Fruit fly (Drosophila melanogaster) whole organism, prepupa: ENCODE data around the gene CG12056.
A peak's percentile ranks its signal among the peaks of the same experiment; 100 is the strongest.

Experiments used
- Blimp-1 ChIP-seq: fragments of 200-800 bp; sonication (Bioruptor generic); optimal IDR thresholded peaks from 3 replicates; lab custom pipeline; 2017; ENCODE audit warnings: missing biosample characterization, missing genetic modification characterization, mild to moderate bottlenecking, moderate library complexity, missing genetic modification reagents
- CG10631 ChIP-seq: fragments of 200-800 bp; sonication (Bioruptor generic); optimal IDR thresholded peaks from 2 replicates; lab custom pipeline; 2016; ENCODE audit warnings: missing biosample characterization, missing genetic modification characterization
- CG10669 ChIP-seq: fragments of 200-800 bp; sonication (Bioruptor generic); optimal IDR thresholded peaks from 3 replicates; lab custom pipeline; 2018; ENCODE audit warnings: missing biosample characterization, mild to moderate bottlenecking, missing genetic modification characterization, moderate library complexity
- CG11294 ChIP-seq: fragments of 200-800 bp; sonication (Bioruptor generic); IDR thresholded peaks from 2 replicates; pipeline ENCODE4 v1.3.6; 2022; ENCODE audit warnings: missing biosample characterization, missing genetic modification characterization
- CG11762 ChIP-seq: fragments of 200-800 bp; sonication (Bioruptor generic); optimal IDR thresholded peaks from 3 replicates; lab custom pipeline; 2016; ENCODE audit warnings: missing biosample characterization, missing genetic modification characterization; ENCODE audit not compliant: insufficient read depth
- CG11902 ChIP-seq: fragments of 200-800 bp; sonication (Bioruptor generic); optimal IDR thresholded peaks from 3 replicates; lab custom pipeline; 2016; ENCODE audit warnings: missing biosample characterization, missing genetic modification characterization
- CG15336 ChIP-seq: fragments of 200-800 bp; sonication (Bioruptor generic); IDR thresholded peaks from 2 replicates; pipeline ENCODE4 v1.3.6; 2022; ENCODE audit warnings: missing biosample characterization, missing genetic modification characterization
- CG3032 ChIP-seq: fragments of 200-800 bp; optimal IDR thresholded peaks from 2 replicates; lab custom pipeline; 2019; ENCODE audit warnings: missing biosample characterization, mild to moderate bottlenecking, missing genetic modification characterization, moderate library complexity
- CG31627 ChIP-seq: fragments of 200-800 bp; sonication (Bioruptor generic); optimal IDR thresholded peaks from 3 replicates; lab custom pipeline; 2016; ENCODE audit warnings: missing biosample characterization, missing genetic modification characterization
- CG34406 ChIP-seq: fragments of 200-800 bp; sonication (Bioruptor generic); optimal IDR thresholded peaks from 3 replicates; lab custom pipeline; 2016; ENCODE audit warnings: missing biosample characterization, missing genetic modification characterization
- CG3919 ChIP-seq: fragments of 200-800 bp; sonication (Bioruptor generic); optimal IDR thresholded peaks from 3 replicates; lab custom pipeline; 2016; ENCODE audit warnings: missing biosample characterization, missing genetic modification characterization
- CG4318 ChIP-seq: fragments of 200-800 bp; sonication (Bioruptor generic); optimal IDR thresholded peaks from 3 replicates; lab custom pipeline; 2017; ENCODE audit warnings: missing biosample characterization, mild to moderate bottlenecking, missing genetic modification characterization
- CG6163 ChIP-seq: fragments of 200-800 bp; sonication (Bioruptor generic); IDR thresholded peaks from 3 replicates; pipeline ENCODE4 v1.3.6; 2022; ENCODE audit warnings: missing biosample characterization, missing genetic modification characterization
- CG6276 ChIP-seq: fragments of 200-800 bp; sonication (Bioruptor generic); optimal IDR thresholded peaks from 2 replicates; lab custom pipeline; 2017; ENCODE audit warnings: missing biosample characterization, mild to moderate bottlenecking, missing genetic modification characterization
- CG6792 ChIP-seq: fragments of 200-800 bp; sonication (Bioruptor generic); optimal IDR thresholded peaks from 3 replicates; lab custom pipeline; 2016; ENCODE audit warnings: missing biosample characterization, missing genetic modification characterization
- CG6808 ChIP-seq: fragments of 200-800 bp; sonication (Bioruptor generic); optimal IDR thresholded peaks from 3 replicates; lab custom pipeline; 2017; ENCODE audit warnings: missing biosample characterization, missing genetic modification characterization, mild to moderate bottlenecking, moderate library complexity, missing genetic modification reagents
- CG6854 ChIP-seq: fragments of 200-800 bp; sonication (Bioruptor generic); optimal IDR thresholded peaks from 2 replicates; lab custom pipeline; 2017; ENCODE audit warnings: missing biosample characterization, mild to moderate bottlenecking, missing genetic modification characterization
- CG7368 ChIP-seq: fragments of 200-800 bp; sonication (Bioruptor generic); optimal IDR thresholded peaks from 3 replicates; lab custom pipeline; 2016; ENCODE audit warnings: missing biosample characterization, missing genetic modification characterization
- CG8119 ChIP-seq: fragments of 200-800 bp; sonication (Bioruptor generic); IDR thresholded peaks from 3 replicates; pipeline ENCODE4 v1.3.6; 2022; ENCODE audit warnings: missing biosample characterization, missing genetic modification characterization
- CG8319 ChIP-seq: fragments of 200-800 bp; sonication (Bioruptor generic); optimal IDR thresholded peaks from 3 replicates; lab custom pipeline; 2016; ENCODE audit warnings: missing biosample characterization, missing genetic modification characterization
- CG8632 ChIP-seq: fragments of 200-800 bp; sonication (Bioruptor generic); optimal IDR thresholded peaks from 3 replicates; lab custom pipeline; 2016; ENCODE audit warnings: missing biosample characterization, missing genetic modification characterization
- CG9139 ChIP-seq: fragments of 200-800 bp; sonication (Bioruptor generic); optimal IDR thresholded peaks from 3 replicates; lab custom pipeline; 2017; ENCODE audit warnings: missing biosample characterization, mild to moderate bottlenecking, missing genetic modification characterization
- Eip75B ChIP-seq: fragments of 200-800 bp; sonication (Bioruptor generic); optimal IDR thresholded peaks from 3 replicates; lab custom pipeline; 2016; ENCODE audit warnings: missing biosample characterization, missing genetic modification characterization
- Eip78C ChIP-seq: fragments of 200-800 bp; sonication (Bioruptor generic); peaks from one replicate; lab custom pipeline; 2016; ENCODE audit warnings: missing biosample characterization, missing genetic modification characterization
- Eip93F ChIP-seq: fragments of 200-800 bp; sonication (Bioruptor generic); optimal IDR thresholded peaks from 2 replicates; lab custom pipeline; 2016; ENCODE audit warnings: missing biosample characterization, mild to moderate bottlenecking, missing genetic modification characterization
- Ets21C ChIP-seq: fragments of 200-800 bp; sonication (Bioruptor generic); optimal IDR thresholded peaks from 3 replicates; lab custom pipeline; 2016; ENCODE audit warnings: missing biosample characterization, missing genetic modification characterization
- Ets96B ChIP-seq: fragments of 200-800 bp; optimal IDR thresholded peaks from 2 replicates; lab custom pipeline; 2019; ENCODE audit warnings: missing biosample characterization, mild to moderate bottlenecking, missing genetic modification characterization, moderate library complexity
- Gug ChIP-seq: fragments of 200-800 bp; sonication (Bioruptor generic); IDR thresholded peaks from 2 replicates; pipeline ENCODE4 v1.3.6; 2022; ENCODE audit warnings: missing biosample characterization, missing genetic modification characterization
- Hr38 ChIP-seq: sonication (Bioruptor generic); optimal IDR thresholded peaks from 2 replicates; lab custom pipeline; 2016; ENCODE audit warnings: missing biosample characterization, missing genetic modification characterization
- Hr39 ChIP-seq: fragments of 200-800 bp; sonication (Bioruptor generic); optimal IDR thresholded peaks from 2 replicates; lab custom pipeline; 2016; ENCODE audit warnings: missing biosample characterization, missing genetic modification characterization
- Hr4 ChIP-seq: fragments of 200-800 bp; sonication (Bioruptor generic); optimal IDR thresholded peaks from 3 replicates; lab custom pipeline; 2016; ENCODE audit warnings: missing biosample characterization, missing genetic modification characterization
- Lpt ChIP-seq: fragments of 200-800 bp; sonication (Bioruptor generic); optimal IDR thresholded peaks from 3 replicates; lab custom pipeline; 2016; ENCODE audit warnings: missing biosample characterization, missing genetic modification characterization
- Met ChIP-seq: fragments of 200-800 bp; sonication (Bioruptor generic); optimal IDR thresholded peaks from 3 replicates; lab custom pipeline; 2016; ENCODE audit warnings: missing biosample characterization, missing genetic modification characterization
- Smox ChIP-seq: fragments of 200-800 bp; sonication (Bioruptor generic); optimal IDR thresholded peaks from 3 replicates; lab custom pipeline; 2016; ENCODE audit warnings: missing biosample characterization, missing genetic modification characterization
- Sox14 ChIP-seq: fragments of 200-800 bp; sonication (Bioruptor generic); optimal IDR thresholded peaks from 3 replicates; lab custom pipeline; 2016; ENCODE audit warnings: missing biosample characterization, missing genetic modification characterization
- achi ChIP-seq: fragments of 200-800 bp; sonication (Bioruptor generic); optimal IDR thresholded peaks from 3 replicates; lab custom pipeline; 2016; ENCODE audit warnings: missing biosample characterization, missing genetic modification characterization
- acj6 ChIP-seq: fragments of 200-800 bp; sonication (Bioruptor generic); optimal IDR thresholded peaks from 3 replicates; lab custom pipeline; 2016; ENCODE audit warnings: missing biosample characterization, missing genetic modification characterization
- cyc ChIP-seq: fragments of 200-800 bp; sonication (Bioruptor generic); optimal IDR thresholded peaks from 3 replicates; lab custom pipeline; 2016; ENCODE audit warnings: missing biosample characterization, missing genetic modification characterization
- dac ChIP-seq: fragments of 200-800 bp; sonication (Bioruptor generic); optimal IDR thresholded peaks from 2 replicates; lab custom pipeline; 2017; ENCODE audit warnings: missing biosample characterization, mild to moderate bottlenecking, missing genetic modification characterization
- dsx ChIP-seq: fragments of 200-800 bp; optimal IDR thresholded peaks from 3 replicates; lab custom pipeline; 2019; ENCODE audit warnings: missing biosample characterization, mild to moderate bottlenecking, missing genetic modification characterization, moderate library complexity; ENCODE audit not compliant: poor library complexity, severe bottlenecking
- eg ChIP-seq: fragments of 200-800 bp; sonication (Bioruptor generic); IDR thresholded peaks from 3 replicates; pipeline ENCODE4 v1.3.6; 2022; ENCODE audit warnings: missing biosample characterization, missing genetic modification characterization
- fd59A ChIP-seq: fragments of 200-800 bp; sonication (Bioruptor generic); optimal IDR thresholded peaks from 2 replicates; lab custom pipeline; 2017; ENCODE audit warnings: missing biosample characterization, mild to moderate bottlenecking, missing genetic modification characterization, missing genetic modification reagents
- fd85E ChIP-seq: fragments of 200-800 bp; sonication (Bioruptor generic); optimal IDR thresholded peaks from 3 replicates; lab custom pipeline; 2016; ENCODE audit warnings: missing biosample characterization, missing genetic modification characterization
- fkh ChIP-seq: fragments of 200-800 bp; sonication (Bioruptor generic); optimal IDR thresholded peaks from 3 replicates; lab custom pipeline; 2017; ENCODE audit warnings: missing biosample characterization, mild to moderate bottlenecking, missing genetic modification characterization, moderate library complexity
- net ChIP-seq: fragments of 200-800 bp; sonication (Bioruptor generic); optimal IDR thresholded peaks from 3 replicates; lab custom pipeline; 2016; ENCODE audit warnings: missing biosample characterization, missing genetic modification characterization
- salr ChIP-seq, 2 experiments: fragments of 200-800 bp; sonication (Bioruptor generic); optimal IDR thresholded peaks; 3 replicates each; lab custom pipeline; 2016 to 2018; ENCODE audit warnings: missing biosample characterization in 2 of 2, missing genetic modification characterization in 2 of 2, mild to moderate bottlenecking in 1 of 2
- svp ChIP-seq: fragments of 200-800 bp; sonication (Bioruptor generic); peaks from one replicate; lab custom pipeline; 2016; ENCODE audit warnings: missing biosample characterization, missing genetic modification characterization
- topi ChIP-seq: fragments of 200-800 bp; sonication (Bioruptor generic); optimal IDR thresholded peaks from 3 replicates; lab custom pipeline; 2016; ENCODE audit warnings: missing biosample characterization, missing genetic modification characterization
- vri ChIP-seq: fragments of 200-800 bp; sonication (Bioruptor generic); optimal IDR thresholded peaks from 3 replicates; lab custom pipeline; 2016; ENCODE audit warnings: missing biosample characterization, mild to moderate bottlenecking, missing genetic modification characterization

The CG12056 gene

dm6 chrX:9152127-9152598 lies 40.3 kb upstream of the CG12056 start (continued):
- no peak for TF ChIP-seq Blimp-1 (GFP tag; lab: Kevin White, UChicago)
- TF ChIP-seq Eip75B (GFP tag; lab: Kevin White, UChicago), result peak; percentile 21
- no peak for TF ChIP-seq CG11902
- TF ChIP-seq CG8632 (GFP tag; lab: Kevin White, UChicago), result no peak
- TF ChIP-seq CG8319 (GFP tag; lab: Kevin White, UChicago), result no peak
- peak; percentile 61 for TF ChIP-seq Sox14

- TF ChIP-seq Eip75B (GFP tag; lab: Kevin White, UChicago) (peak; percentile 63), topi (peak; percentile 81), vri (GFP tag; lab: Kevin White, UChicago) (no peak), CG31627 (GFP tag; lab: Kevin White, UChicago) (peak; percentile 60), Met (GFP tag; lab: Kevin White, UChicago) (peak; percentile 75), dac (no peak), CG10631 (peak; percentile 69), Lpt (peak; percentile 38), CG15336 (GFP tag; lab: Robert Waterston, UW) (peak; percentile 72), Hr38 (no peak), CG6276 (peak; percentile 68), CG3919 (GFP tag; lab: Kevin White, UChicago) (peak; percentile 74), fd59A (GFP tag; lab: Kevin White, UChicago) (peak; percentile 13), dsx (GFP tag; lab: Kevin White, UChicago) (peak; percentile 51), fd85E (no peak), Sox14 (peak; percentile 67), CG11902 (peak; percentile 31), CG11762 (GFP tag; lab: Kevin White, UChicago) (peak; percentile 28), CG8119 (GFP tag; lab: Robert Waterston, UW) (peak; percentile 73), CG10669 (GFP tag; lab: Kevin White, UChicago) (peak; percentile 81), CG8632 (GFP tag; lab: Kevin White, UChicago) (peak; percentile 36), eg (peak; percentile 53; the same call in 2 of the 3 replicates), svp (GFP tag; lab: Kevin White, UChicago) (peak; percentile 92), net (GFP tag; lab: Kevin White, UChicago) (peak; percentile 46), CG7368 (peak; percentile 71), CG6808 (GFP tag; lab: Kevin White, UChicago) (peak; percentile 83), CG9139 (peak; percentile 52), Hr39 (peak; percentile 64), salr (GFP tag; optimal IDR thresholded peaks at IDR 0.05; lab: Kevin White, UChicago) (peak in 1 of 2 experiments; percentile 68), Blimp-1 (GFP tag; lab: Kevin White, UChicago) (peak; percentile 22), CG8319 (GFP tag; lab: Kevin White, UChicago) (peak; percentile 46), CG6163 (GFP tag; lab: Robert Waterston, UW) (peak; percentile 57; the same call in 2 of the 3 replicates), CG6792 (GFP tag; lab: Kevin White, UChicago) (peak; percentile 64), acj6 (GFP tag; lab: Kevin White, UChicago) (peak; percentile 63), Eip78C (GFP tag; lab: Kevin White, UChicago) (peak; percentile 96), Gug (GFP tag; lab: Robert Waterston, UW) (peak; percentile 70), CG3032 (tag; lab: Kevin White, UChicago) (peak; percentile 75), Eip93F (GFP tag; lab: Kevin White, UChicago) (no peak), CG4318 (GFP tag; lab: Kevin White, UChicago) (no peak), CG6854 (GFP tag; lab: Kevin White, UChicago) (peak; percentile 20), achi (peak; percentile 59), Ets96B (tag; lab: Kevin White, UChicago) (peak; percentile 76), Ets21C (GFP tag; lab: Kevin White, UChicago) (peak; percentile 24), cyc (peak; percentile 72), Hr4 (GFP tag; lab: Kevin White, UChicago) (peak; percentile 74), CG34406 (GFP tag; lab: Kevin White, UChicago) (peak; percentile 30), CG11294 (GFP tag; lab: Robert Waterston, UW) (no peak), Smox (GFP tag; lab: Kevin White, UChicago) (peak; percentile 55), fkh (GFP tag; lab: Kevin White, UChicago) (no peak)
Measured at dm6 chrX:9155134-9155533, 37.3 kb upstream of the CG12056 start.
